Fruit fly (Drosophila melanogaster) whole organism, embryonic: ENCODE measurements around the gene Jarid2.

Source experiments
- Awh ChIP-seq: fragments of 200-800 bp; sonication (Bioruptor generic); IDR thresholded peaks from 2 replicates; pipeline ENCODE4, ENCODE4 v1.3.6; 2022; ENCODE audit warnings: missing biosample characterization, missing genetic modification characterization
- CG10431 ChIP-seq: fragments of 200-800 bp; sonication (Bioruptor generic); optimal IDR thresholded peaks from 3 replicates; lab custom pipeline; 2018; ENCODE audit warnings: missing biosample characterization, mild to moderate bottlenecking, missing genetic modification characterization
- CG10959 ChIP-seq: fragments of 200-800 bp; sonication (Bioruptor generic); IDR thresholded peaks from 2 replicates; pipeline ENCODE4 v1.3.6; 2022; ENCODE audit warnings: missing biosample characterization, missing genetic modification characterization
- CG11398 ChIP-seq: fragments of 200-800 bp; sonication (Bioruptor generic); optimal IDR thresholded peaks from 2 replicates; lab custom pipeline; 2016; ENCODE audit warnings: missing biosample characterization, missing genetic modification characterization
- CG11560 ChIP-seq: fragments of 200-800 bp; sonication (Bioruptor generic); IDR thresholded peaks from 3 replicates; pipeline ENCODE4 v1.3.6; 2022; ENCODE audit warnings: missing biosample characterization, missing genetic modification characterization
- CG11695 ChIP-seq: fragments of 200-800 bp; sonication (Bioruptor generic); IDR thresholded peaks from 3 replicates; pipeline ENCODE4 v1.3.6; 2022; ENCODE audit warnings: missing biosample characterization, missing genetic modification characterization
- CG12071 ChIP-seq: fragments of 200-800 bp; sonication (Bioruptor generic); optimal IDR thresholded peaks from 3 replicates; lab custom pipeline; 2018; ENCODE audit warnings: missing biosample characterization, mild to moderate bottlenecking, missing genetic modification characterization
- CG12104 ChIP-seq: fragments of 200-800 bp; sonication (Bioruptor generic); optimal IDR thresholded peaks from 3 replicates; lab custom pipeline; 2016; ENCODE audit warnings: missing biosample characterization, missing genetic modification characterization
- CG12942 ChIP-seq: fragments of 200-800 bp; sonication (Bioruptor generic); optimal IDR thresholded peaks from 3 replicates; lab custom pipeline; 2016; ENCODE audit warnings: missing biosample characterization, missing genetic modification characterization
- CG13287 ChIP-seq: fragments of 200-800 bp; sonication (Bioruptor generic); IDR thresholded peaks from 2 replicates; pipeline ENCODE4 v1.3.6; 2022; ENCODE audit warnings: missing biosample characterization, missing genetic modification characterization; ENCODE audit not compliant: partially characterized antibody
- CG13424 ChIP-seq: fragments of 200-800 bp; sonication (Bioruptor generic); optimal IDR thresholded peaks from 2 replicates; lab custom pipeline; 2019; ENCODE audit warnings: missing biosample characterization, mild to moderate bottlenecking, missing genetic modification characterization, moderate library complexity
- CG15479 ChIP-seq: fragments of 200-800 bp; sonication (Bioruptor generic); optimal IDR thresholded peaks from 3 replicates; lab custom pipeline; 2019; ENCODE audit warnings: missing biosample characterization, mild to moderate bottlenecking, missing genetic modification characterization, moderate library complexity
- CG17359 ChIP-seq: fragments of 200-800 bp; sonication (Bioruptor generic); optimal IDR thresholded peaks from 3 replicates; lab custom pipeline; 2018; ENCODE audit warnings: missing biosample characterization, mild to moderate bottlenecking, missing genetic modification characterization, moderate library complexity
- CG17802 ChIP-seq: fragments of 200-800 bp; sonication (Bioruptor generic); optimal IDR thresholded peaks from 2 replicates; lab custom pipeline; 2018; ENCODE audit warnings: missing biosample characterization, mild to moderate bottlenecking, missing genetic modification characterization, moderate library complexity
- CG3065 ChIP-seq: fragments of 200-800 bp; sonication (Bioruptor generic); optimal IDR thresholded peaks from 2 replicates; lab custom pipeline; 2016; ENCODE audit warnings: missing biosample characterization, missing genetic modification characterization
- CG31365 ChIP-seq: fragments of 200-800 bp; sonication (Bioruptor generic); optimal IDR thresholded peaks from 2 replicates; lab custom pipeline; 2018; ENCODE audit warnings: missing biosample characterization, mild to moderate bottlenecking, missing genetic modification characterization
- CG3847 ChIP-seq: fragments of 200-800 bp; sonication (Bioruptor generic); IDR thresholded peaks from 2 replicates; pipeline ENCODE4 v1.3.6; 2022; ENCODE audit warnings: missing biosample characterization, missing genetic modification characterization
- CG3995 ChIP-seq: fragments of 200-800 bp; sonication (Bioruptor generic); optimal IDR thresholded peaks from 3 replicates; lab custom pipeline; 2016; ENCODE audit warnings: missing biosample characterization, missing genetic modification characterization
- CG43689 ChIP-seq: fragments of 200-800 bp; sonication (Bioruptor generic); IDR thresholded peaks from 2 replicates; pipeline ENCODE4 v1.3.6; 2022; ENCODE audit warnings: missing biosample characterization, missing genetic modification characterization
- CG4404 ChIP-seq: fragments of 200-800 bp; sonication (Bioruptor generic); IDR thresholded peaks from 2 replicates; pipeline ENCODE4 v1.3.6; 2022; ENCODE audit warnings: missing biosample characterization, missing genetic modification characterization
- CG8359 ChIP-seq: fragments of 200-800 bp; sonication (Bioruptor generic); optimal IDR thresholded peaks from 2 replicates; lab custom pipeline; 2017; ENCODE audit warnings: missing biosample characterization, mild to moderate bottlenecking, missing genetic modification characterization, borderline replicate concordance
- CG8388 ChIP-seq: fragments of 200-800 bp; sonication (Bioruptor generic); optimal IDR thresholded peaks from 2 replicates; lab custom pipeline; 2019; ENCODE audit warnings: missing biosample characterization, mild to moderate bottlenecking, missing genetic modification characterization, moderate library complexity
- CG8944 ChIP-seq: fragments of 200-800 bp; sonication (Bioruptor generic); optimal IDR thresholded peaks from 3 replicates; lab custom pipeline; 2016; ENCODE audit warnings: missing biosample characterization, missing genetic modification characterization
- CTCF ChIP-seq: fragments of 200-800 bp; sonication (Bioruptor generic); optimal IDR thresholded peaks from 2 replicates; lab custom pipeline; 2017; ENCODE audit warnings: missing biosample characterization, mild to moderate bottlenecking, missing genetic modification characterization, moderate library complexity
- Dek ChIP-seq: fragments of 200-800 bp; sonication (Bioruptor generic); optimal IDR thresholded peaks from 3 replicates; lab custom pipeline; 2019; ENCODE audit warnings: missing biosample characterization, mild to moderate bottlenecking, missing genetic modification characterization, moderate library complexity
- Dfd ChIP-seq, 2 experiments: fragments of >200 bp; optimal IDR thresholded peaks; 2 replicates each; lab custom pipeline; 2017; ENCODE audit warnings: missing biosample characterization in 2 of 2, missing genetic modification characterization in 2 of 2
- Elba2 ChIP-seq: fragments of 200-800 bp; sonication (Bioruptor generic); optimal IDR thresholded peaks from 3 replicates; lab custom pipeline; 2016; ENCODE audit warnings: missing biosample characterization, missing genetic modification characterization
- Ets65A ChIP-seq: fragments of 200-800 bp; sonication (Bioruptor generic); peaks from one replicate; lab custom pipeline; 2016; ENCODE audit warnings: missing biosample characterization, missing genetic modification characterization
- Ets97D ChIP-seq: fragments of 200-800 bp; sonication (Bioruptor generic); optimal IDR thresholded peaks from 3 replicates; lab custom pipeline; 2016; ENCODE audit warnings: missing biosample characterization, missing genetic modification characterization
- HLH3B ChIP-seq: fragments of 200-800 bp; sonication (Bioruptor generic); IDR thresholded peaks from 2 replicates; pipeline ENCODE4 v1.3.6; 2022; ENCODE audit warnings: missing biosample characterization, missing genetic modification characterization
- Hand ChIP-seq: fragments of 200-800 bp; sonication (Bioruptor generic); optimal IDR thresholded peaks from 2 replicates; lab custom pipeline; 2017; ENCODE audit warnings: mild to moderate bottlenecking, missing biosample characterization, missing genetic modification reagents, missing genetic modification characterization
- Lpt ChIP-seq: fragments of >200 bp; optimal IDR thresholded peaks from 2 replicates; lab custom pipeline; 2018; ENCODE audit warnings: missing biosample characterization, missing genetic modification characterization
- Max ChIP-seq: fragments of 200-800 bp; sonication (Bioruptor generic); optimal IDR thresholded peaks from 2 replicates; lab custom pipeline; 2016; ENCODE audit warnings: missing biosample characterization, mild to moderate bottlenecking, missing genetic modification characterization
- Meics ChIP-seq: fragments of 200-800 bp; sonication (Bioruptor generic); optimal IDR thresholded peaks from 2 replicates; lab custom pipeline; 2017; ENCODE audit warnings: missing biosample characterization, mild to moderate bottlenecking, missing genetic modification characterization
- NC2α ChIP-seq: fragments of 200-800 bp; sonication (Bioruptor generic); optimal IDR thresholded peaks from 2 replicates; lab custom pipeline; 2016; ENCODE audit warnings: missing biosample characterization, missing genetic modification characterization
- NFAT ChIP-seq: fragments of 200-800 bp; sonication (Bioruptor generic); IDR thresholded peaks from 2 replicates; pipeline ENCODE4 v1.3.6; 2022; ENCODE audit warnings: missing biosample characterization, missing genetic modification characterization
- Optix ChIP-seq: fragments of 200-800 bp; sonication (Bioruptor generic); IDR thresholded peaks from 3 replicates; pipeline ENCODE4 v1.3.6; 2022; ENCODE audit warnings: missing biosample characterization, missing genetic modification characterization
- Rx ChIP-seq: fragments of 200-800 bp; sonication (Bioruptor generic); IDR thresholded peaks from 2 replicates; pipeline ENCODE4 v1.3.6; 2022; ENCODE audit warnings: missing biosample characterization, missing genetic modification characterization
- amos ChIP-seq: fragments of 200-800 bp; sonication (Bioruptor generic); IDR thresholded peaks from 2 replicates; pipeline ENCODE4 v1.3.6; 2022; ENCODE audit warnings: missing biosample characterization, missing genetic modification characterization; ENCODE audit not compliant: partially characterized antibody
- aop ChIP-seq: fragments of 200-800 bp; sonication (Bioruptor generic); IDR thresholded peaks from 2 replicates; pipeline ENCODE4 v1.3.6; 2022; ENCODE audit warnings: missing biosample characterization, missing genetic modification characterization
- chn ChIP-seq: fragments of 200-800 bp; sonication (Bioruptor generic); optimal IDR thresholded peaks from 2 replicates; lab custom pipeline; 2016; ENCODE audit warnings: missing biosample characterization, missing genetic modification characterization
- cwo ChIP-seq: fragments of 200-800 bp; sonication (Bioruptor generic); optimal IDR thresholded peaks from 3 replicates; lab custom pipeline; 2017; ENCODE audit warnings: missing biosample characterization, missing genetic modification characterization, mild to moderate bottlenecking, moderate library complexity, missing genetic modification reagents
- exex ChIP-seq: fragments of 200-800 bp; sonication (Bioruptor generic); optimal IDR thresholded peaks from 4 replicates; lab custom pipeline; 2018; ENCODE audit warnings: missing biosample characterization, mild to moderate bottlenecking, missing genetic modification characterization, moderate library complexity
- gfzf ChIP-seq: fragments of 200-800 bp; sonication (Bioruptor generic); optimal IDR thresholded peaks from 2 replicates; lab custom pipeline; 2016; ENCODE audit warnings: missing biosample characterization, mild to moderate bottlenecking, missing genetic modification characterization, moderate library complexity
- grn ChIP-seq: fragments of 200-800 bp; sonication (Bioruptor generic); optimal IDR thresholded peaks from 3 replicates; lab custom pipeline; 2017; ENCODE audit warnings: missing biosample characterization, missing genetic modification characterization
- hbn ChIP-seq: fragments of 200-800 bp; sonication (Bioruptor generic); IDR thresholded peaks from 2 replicates; pipeline ENCODE4 v1.3.6; 2022; ENCODE audit warnings: missing biosample characterization, missing genetic modification characterization; ENCODE audit not compliant: partially characterized antibody
- lmd ChIP-seq: fragments of 200-800 bp; sonication (Bioruptor generic); IDR thresholded peaks from 2 replicates; pipeline ENCODE4 v1.3.6; 2022; ENCODE audit warnings: missing biosample characterization, missing genetic modification characterization
- nerfin-1 ChIP-seq: fragments of 200-800 bp; sonication (Bioruptor generic); optimal IDR thresholded peaks from 3 replicates; lab custom pipeline; 2019; ENCODE audit warnings: missing biosample characterization, mild to moderate bottlenecking, missing genetic modification characterization, moderate library complexity
- pnt ChIP-seq: fragments of 200-800 bp; sonication (Bioruptor generic); optimal IDR thresholded peaks from 3 replicates; lab custom pipeline; 2016; ENCODE audit warnings: missing biosample characterization, missing genetic modification characterization
- seq ChIP-seq: fragments of 200-800 bp; sonication (Bioruptor generic); IDR thresholded peaks from 2 replicates; pipeline ENCODE4 v1.3.6; 2022; ENCODE audit warnings: missing biosample characterization, missing genetic modification characterization
- zen ChIP-seq: fragments of 200-800 bp; sonication (Bioruptor generic); optimal IDR thresholded peaks from 3 replicates; lab custom pipeline; 2018; ENCODE audit warnings: missing biosample characterization, mild to moderate bottlenecking, missing genetic modification characterization, moderate library complexity
- zen2 ChIP-seq: fragments of 200-800 bp; sonication (Bioruptor generic); IDR thresholded peaks from 3 replicates; pipeline ENCODE4 v1.3.6; 2022; ENCODE audit warnings: missing biosample characterization, missing genetic modification characterization; ENCODE audit not compliant: partially characterized antibody

Gene Jarid2

dm6 chr3L:9446731-9447238, 30.1 kb upstream of the Jarid2 start, which contains the start of gene CG3529 (continued):
- TF ChIP-seq CG17359, result peak; percentile 13
- TF ChIP-seq Max (GFP tag; lab: Kevin White, UChicago), result peak; percentile 10
- no peak for TF ChIP-seq CG31365 (tag; lab: Kevin White, UChicago)
- no peak for TF ChIP-seq pnt
- TF ChIP-seq CG11560 (tag; lab: Robert Waterston, UW), result no peak
- no peak for TF ChIP-seq Lpt (GFP tag; lab: Kevin White, UChicago)
- no peak for TF ChIP-seq zen (tag; lab: Kevin White, UChicago)
- TF ChIP-seq Optix (GFP tag; lab: Robert Waterston, UW), result no peak
- peak; percentile 59 for TF ChIP-seq Meics (GFP tag; lab: Kevin White, UChicago)
- TF ChIP-seq gfzf (GFP tag; lab: Kevin White, UChicago), result peak; percentile 92
- no peak for TF ChIP-seq exex (tag; lab: Kevin White, UChicago)
- TF ChIP-seq seq (GFP tag; lab: Robert Waterston, UW), result no peak; the same call in 1 of the 2 replicates
- TF ChIP-seq NFAT, result no peak
- peak; percentile 79 for TF ChIP-seq chn (GFP tag; lab: Kevin White, UChicago)
- no peak for TF ChIP-seq NC2α (GFP tag; lab: Kevin White, UChicago)
- no peak for TF ChIP-seq CG12071
- TF ChIP-seq CG15479 (GFP tag; lab: Kevin White, UChicago), result no peak
- peak; percentile 39 for TF ChIP-seq Dek
- no peak for TF ChIP-seq CG12942 (GFP tag; lab: Kevin White, UChicago)
- peak; percentile 29; the same call in 1 of the 2 replicates for TF ChIP-seq CG13287 (GFP tag; lab: Robert Waterston, UW)
- peak; percentile 62 for TF ChIP-seq Ets65A
- no peak for TF ChIP-seq CG10959 (GFP tag; lab: Robert Waterston, UW)
- TF ChIP-seq CG11695 (GFP tag; lab: Robert Waterston, UW), result no peak
- TF ChIP-seq CTCF (GFP tag; lab: Kevin White, UChicago), result peak; percentile 3
- TF ChIP-seq Rx (GFP tag; lab: Robert Waterston, UW), result no peak
- peak; percentile 47 for TF ChIP-seq CG13424 (tag; lab: Kevin White, UChicago)
- no peak for TF ChIP-seq aop (GFP tag; lab: Robert Waterston, UW)
- TF ChIP-seq Dfd (GFP tag; optimal IDR thresholded peaks at IDR 0.05; lab: Kevin White, UChicago), result no peak
- TF ChIP-seq Awh (GFP tag; lab: Robert Waterston, UW), result no peak
- TF ChIP-seq lmd (GFP tag; lab: Robert Waterston, UW), result no peak; the same call in 1 of the 2 replicates
- no peak for TF ChIP-seq CG10431
- TF ChIP-seq CG17802, result no peak
- no peak for TF ChIP-seq CG3065 (GFP tag; lab: Kevin White, UChicago)
- no peak for TF ChIP-seq hbn (GFP tag; lab: Robert Waterston, UW)
- no peak for TF ChIP-seq CG43689 (GFP tag; lab: Robert Waterston, UW)
- no peak for TF ChIP-seq CG4404 (GFP tag; lab: Robert Waterston, UW)
- TF ChIP-seq amos (GFP tag; lab: Robert Waterston, UW), result no peak; the same call in 1 of the 2 replicates
- peak; percentile 21 for TF ChIP-seq CG12104 (GFP tag; lab: Kevin White, UChicago)
- TF ChIP-seq nerfin-1 (tag; lab: Kevin White, UChicago), result peak; percentile 87
- TF ChIP-seq CG3995, result peak; percentile 59
- TF ChIP-seq CG8944 (GFP tag; lab: Kevin White, UChicago), result peak; percentile 10
- TF ChIP-seq CG11398 (GFP tag; lab: Kevin White, UChicago), result no peak
- TF ChIP-seq CG8388 (GFP tag; lab: Kevin White, UChicago), result no peak
- TF ChIP-seq grn (GFP tag; lab: Kevin White, UChicago), result no peak
- no peak for TF ChIP-seq HLH3B (GFP tag; lab: Robert Waterston, UW)
- no peak for TF ChIP-seq Hand
- TF ChIP-seq zen2 (GFP tag; lab: Robert Waterston, UW), result no peak
- no peak for TF ChIP-seq CG8359
- TF ChIP-seq cwo (GFP tag; lab: Kevin White, UChicago), result no peak
- TF ChIP-seq CG3847 (GFP tag; lab: Robert Waterston, UW), result peak; percentile 48; the same call in 1 of the 2 replicates
- no peak for TF ChIP-seq Elba2
- TF ChIP-seq Ets97D, result peak; percentile 67
